Worm (Caenorhabditis elegans) whole organism, young adult: ENCODE data around the gene tsen-54.

Experiments
- B0261.1 ChIP-seq: sonication (generic microtip); optimal IDR thresholded peaks from 2 replicates; lab custom pipeline; 2016; ENCODE audit warnings: mild to moderate bottlenecking, missing genetic modification characterization, moderate library complexity, missing compliant biosample characterization
- D2030.7 ChIP-seq: fragments of 200-800 bp; sonication (Bioruptor generic); IDR thresholded peaks from 2 replicates; pipeline ENCODE4 v1.3.6; 2022; ENCODE audit warnings: missing genetic modification reagents, missing genetic modification characterization, missing compliant biosample characterization
- F10E7.11 ChIP-seq: sonication (generic microtip); optimal IDR thresholded peaks from 2 replicates; lab custom pipeline; 2017; ENCODE audit warnings: mild to moderate bottlenecking, missing genetic modification characterization, moderate library complexity, missing compliant biosample characterization
- F37B4.10 ChIP-seq: fragments of 200-800 bp; sonication (Bioruptor generic); IDR thresholded peaks from 2 replicates; pipeline ENCODE4 v1.3.6; 2022; ENCODE audit warnings: missing genetic modification characterization, missing compliant biosample characterization
- F57A8.1 ChIP-seq: fragments of 200-800 bp; sonication (Bioruptor generic); optimal IDR thresholded peaks from 2 replicates; lab custom pipeline; 2018; ENCODE audit warnings: mild to moderate bottlenecking, missing genetic modification characterization, moderate library complexity, missing compliant biosample characterization
- T26A5.8 ChIP-seq: sonication (generic microtip); optimal IDR thresholded peaks from 2 replicates; lab custom pipeline; 2016; ENCODE audit warnings: missing genetic modification characterization, missing compliant biosample characterization
- Y53G8AR.9 ChIP-seq: fragments of 200-800 bp; sonication (Bioruptor generic); conservative IDR thresholded peaks from 2 replicates; pipeline ENCODE4 v1.3.6; 2022; ENCODE audit warnings: missing genetic modification reagents, missing genetic modification characterization, missing compliant biosample characterization
- ZK185.1 ChIP-seq: sonication (generic microtip); optimal IDR thresholded peaks from 2 replicates; lab custom pipeline; 2016; ENCODE audit warnings: mild to moderate bottlenecking, missing genetic modification characterization, missing compliant biosample characterization; ENCODE audit not compliant: poor library complexity, severe bottlenecking
- bed-2 ChIP-seq: fragments of 200-800 bp; sonication (Bioruptor generic); IDR thresholded peaks from 2 replicates; pipeline ENCODE4 v1.3.6; 2022; ENCODE audit warnings: missing genetic modification reagents, missing genetic modification characterization, missing compliant biosample characterization
- die-1 ChIP-seq: sonication (generic microtip); optimal IDR thresholded peaks from 2 replicates; lab custom pipeline; 2016; ENCODE audit warnings: missing genotype, mild to moderate bottlenecking, missing genetic modification characterization, missing compliant biosample characterization
- dpff-1 ChIP-seq: sonication (generic microtip); optimal IDR thresholded peaks from 2 replicates; lab custom pipeline; 2017; ENCODE audit warnings: mild to moderate bottlenecking, missing genetic modification characterization, missing compliant biosample characterization
- efl-1 ChIP-seq: fragments of 150-350 bp; optimal IDR thresholded peaks from 2 replicates; lab custom pipeline; 2014; ENCODE audit warnings: missing biosample characterization, missing genetic modification reagents, missing genetic modification characterization
- hmg-20 ChIP-seq: fragments of 200-800 bp; sonication (Bioruptor generic); IDR thresholded peaks from 2 replicates; pipeline ENCODE4 v1.3.6; 2022; ENCODE audit warnings: missing genetic modification reagents, missing genetic modification characterization, missing compliant biosample characterization
- hrde-1 ChIP-seq: sonication (generic microtip); optimal IDR thresholded peaks from 2 replicates; lab custom pipeline; 2016; ENCODE audit warnings: missing genetic modification characterization, mild to moderate bottlenecking, missing compliant biosample characterization, moderate library complexity, missing genotype, missing genetic modification reagents, borderline replicate concordance
- lsl-1 ChIP-seq: fragments of 200-800 bp; sonication (Bioruptor generic); optimal IDR thresholded peaks from 2 replicates; lab custom pipeline; 2018; ENCODE audit warnings: mild to moderate bottlenecking, missing genetic modification characterization, moderate library complexity, missing compliant biosample characterization
- madf-10 ChIP-seq: sonication (generic microtip); optimal IDR thresholded peaks from 2 replicates; lab custom pipeline; 2016; ENCODE audit warnings: mild to moderate bottlenecking, missing genetic modification characterization, missing compliant biosample characterization
- mcd-1 ChIP-seq: fragments of 200-800 bp; sonication (Bioruptor generic); IDR thresholded peaks from 2 replicates; pipeline ENCODE4 v1.3.6; 2022; ENCODE audit warnings: missing genetic modification reagents, missing genetic modification characterization, missing compliant biosample characterization
- nfya-2 ChIP-seq: fragments of 200-800 bp; sonication (Bioruptor generic); IDR thresholded peaks from 2 replicates; pipeline ENCODE4 v1.3.6; 2022; ENCODE audit warnings: missing genetic modification reagents, missing genetic modification characterization, missing compliant biosample characterization
- nhr-27 ChIP-seq: fragments of 200-800 bp; sonication (Bioruptor generic); optimal IDR thresholded peaks from 2 replicates; lab custom pipeline; 2018; ENCODE audit warnings: mild to moderate bottlenecking, missing genetic modification characterization, moderate library complexity, missing compliant biosample characterization
- pbrm-1 ChIP-seq: fragments of 200-800 bp; sonication (Bioruptor generic); IDR thresholded peaks from 2 replicates; pipeline ENCODE4 v1.3.6; 2022; ENCODE audit warnings: missing genetic modification reagents, missing genetic modification characterization, missing compliant biosample characterization
- sdz-38 ChIP-seq: sonication (generic microtip); optimal IDR thresholded peaks from 2 replicates; lab custom pipeline; 2016; ENCODE audit warnings: missing genotype, missing genetic modification characterization, missing compliant biosample characterization
- somi-1 ChIP-seq: fragments of 200-800 bp; sonication (Bioruptor generic); optimal IDR thresholded peaks from 2 replicates; lab custom pipeline; 2018; ENCODE audit warnings: mild to moderate bottlenecking, missing genetic modification characterization, missing compliant biosample characterization
- tlf-1 ChIP-seq: fragments of 200-800 bp; sonication (Bioruptor generic); optimal IDR thresholded peaks from 2 replicates; lab custom pipeline; 2018; ENCODE audit warnings: mild to moderate bottlenecking, missing genetic modification characterization, missing compliant biosample characterization
- unc-62 ChIP-seq: fragments of 150-350 bp; optimal IDR thresholded peaks from 2 replicates; lab custom pipeline; 2014; ENCODE audit warnings: missing biosample characterization, missing genetic modification reagents, missing genetic modification characterization

Gene tsen-54

ce11 chrIV:1992789-1993188, 44.8 kb downstream of the tsen-54 start, which contains the start of gene xpc-1:
Gene xpc-1 (plus strand): TSS chrIV:1993089.
- TF ChIP-seq lsl-1 (GFP tag; lab: Kevin White, UChicago) (no peak), madf-10 (tag; lab: Kevin White, UChicago) (no peak), die-1 (no peak), F10E7.11 (tag; lab: Kevin White, UChicago) (no peak), D2030.7 (GFP tag; lab: Robert Waterston, UW) (no peak), sdz-38 (tag; lab: Kevin White, UChicago) (no peak), somi-1 (no peak), F37B4.10 (no peak), efl-1 (GFP tag; lab: Kevin White, UChicago) (no peak), bed-2 (GFP tag; lab: Robert Waterston, UW) (no peak)

ce11 chrIV:1997762-1998161, 49.8 kb downstream of the tsen-54 start:
- peak; percentile 71 for TF ChIP-seq mcd-1 (GFP tag; lab: Robert Waterston, UW)
- no peak for TF ChIP-seq efl-1 (GFP tag; lab: Kevin White, UChicago)

DNA sequence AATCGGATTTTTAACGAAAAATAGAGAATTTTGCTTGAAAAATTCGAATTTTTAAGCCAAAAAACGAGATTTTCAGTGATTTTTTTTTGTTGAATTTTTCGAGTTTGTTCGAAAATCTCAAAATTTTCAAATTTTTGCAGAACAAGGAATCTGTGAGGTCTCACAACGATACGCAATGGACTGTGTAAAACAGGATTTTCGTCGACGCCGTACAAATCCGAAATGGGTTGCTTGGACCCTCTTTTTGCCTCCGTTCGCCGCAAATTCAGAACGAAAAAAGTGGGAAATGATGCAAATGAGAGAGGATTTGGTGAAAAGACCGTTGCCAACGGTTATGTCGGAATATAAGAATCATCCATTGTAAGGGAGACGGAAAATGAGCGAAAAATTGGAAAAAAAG, 54.3 kb downstream of the tsen-54 start:
- TF ChIP-seq unc-62 (GFP tag; lab: Kevin White, UChicago) (no peak), Y53G8AR.9 (GFP tag; lab: Robert Waterston, UW) (no peak), nfya-2 (no peak), F57A8.1 (no peak), nhr-27 (no peak), hmg-20 (GFP tag; lab: Robert Waterston, UW) (no peak), dpff-1 (no peak), pbrm-1 (no peak), T26A5.8 (no peak), D2030.7 (GFP tag; lab: Robert Waterston, UW) (no peak), B0261.1 (tag; lab: Kevin White, UChicago) (no peak), tlf-1 (no peak), hrde-1 (no peak), die-1 (no peak), ZK185.1 (tag; lab: Kevin White, UChicago) (no peak)
